Fruit fly (Drosophila melanogaster) whole organism, embryonic: ENCODE measurements around the gene SdhC.

ENCODE experiments used
- Antp ChIP-seq: fragments of 200-800 bp; sonication (Bioruptor generic); optimal IDR thresholded peaks from 3 replicates; lab custom pipeline; 2016; ENCODE audit warnings: missing biosample characterization, missing genetic modification characterization
- BEAF-32 ChIP-seq: fragments of 200-800 bp; sonication (Bioruptor generic); optimal IDR thresholded peaks from 3 replicates; lab custom pipeline; 2017; ENCODE audit warnings: missing biosample characterization, missing genetic modification characterization, mild to moderate bottlenecking, moderate library complexity, missing genetic modification reagents
- CG10209 ChIP-seq: fragments of 200-800 bp; sonication (Bioruptor generic); optimal IDR thresholded peaks from 3 replicates; lab custom pipeline; 2017; ENCODE audit warnings: missing biosample characterization, mild to moderate bottlenecking, missing genetic modification characterization, missing genetic modification reagents
- CG12104 ChIP-seq: fragments of 200-800 bp; sonication (Bioruptor generic); optimal IDR thresholded peaks from 3 replicates; lab custom pipeline; 2016; ENCODE audit warnings: missing biosample characterization, missing genetic modification characterization
- CG14710 ChIP-seq: fragments of 200-800 bp; sonication (Bioruptor generic); optimal IDR thresholded peaks from 3 replicates; lab custom pipeline; 2019; ENCODE audit warnings: missing biosample characterization, mild to moderate bottlenecking, missing genetic modification characterization, moderate library complexity
- CG17802 ChIP-seq: fragments of 200-800 bp; sonication (Bioruptor generic); optimal IDR thresholded peaks from 2 replicates; lab custom pipeline; 2018; ENCODE audit warnings: missing biosample characterization, mild to moderate bottlenecking, missing genetic modification characterization, moderate library complexity
- CG32767 ChIP-seq: fragments of 200-800 bp; sonication (Bioruptor generic); IDR thresholded peaks from 2 replicates; pipeline ENCODE4 v1.3.6; 2022; ENCODE audit warnings: missing biosample characterization, missing genetic modification characterization
- CG3407 ChIP-seq: fragments of 200-800 bp; sonication (Bioruptor generic); optimal IDR thresholded peaks from 2 replicates; lab custom pipeline; 2018; ENCODE audit warnings: missing biosample characterization, mild to moderate bottlenecking, missing genetic modification characterization
- CG4360 ChIP-seq: fragments of 200-800 bp; sonication (Bioruptor generic); IDR thresholded peaks from 2 replicates; pipeline ENCODE4 v1.3.6; 2022; ENCODE audit warnings: missing biosample characterization, missing genetic modification characterization
- CG6813 ChIP-seq: fragments of 200-800 bp; sonication (Bioruptor generic); optimal IDR thresholded peaks from 2 replicates; lab custom pipeline; 2017; ENCODE audit warnings: missing biosample characterization, missing genetic modification characterization, mild to moderate bottlenecking, moderate library complexity, missing genetic modification reagents
- CG6854 ChIP-seq: fragments of 200-800 bp; sonication (Bioruptor generic); optimal IDR thresholded peaks from 3 replicates; lab custom pipeline; 2017; ENCODE audit warnings: missing biosample characterization, mild to moderate bottlenecking, missing genetic modification characterization
- CG9437 ChIP-seq: fragments of 200-800 bp; sonication (Bioruptor generic); optimal IDR thresholded peaks from 2 replicates; lab custom pipeline; 2018; ENCODE audit warnings: missing biosample characterization, mild to moderate bottlenecking, missing genetic modification characterization
- CG9727 ChIP-seq: fragments of 200-800 bp; sonication (Bioruptor generic); optimal IDR thresholded peaks from 3 replicates; lab custom pipeline; 2017; ENCODE audit warnings: missing biosample characterization, mild to moderate bottlenecking, missing genetic modification characterization
- CG9817 ChIP-seq: fragments of 200-800 bp; sonication (Bioruptor generic); optimal IDR thresholded peaks from 2 replicates; lab custom pipeline; 2018; ENCODE audit warnings: missing biosample characterization, mild to moderate bottlenecking, missing genetic modification characterization, moderate library complexity
- CkIIα-i1 ChIP-seq: fragments of 200-800 bp; sonication (Bioruptor generic); IDR thresholded peaks from 2 replicates; pipeline ENCODE4 v1.3.6; 2022; ENCODE audit warnings: missing biosample characterization, missing genetic modification characterization
- Dad ChIP-seq: fragments of 200-800 bp; sonication (Bioruptor generic); optimal IDR thresholded peaks from 3 replicates; lab custom pipeline; 2016; ENCODE audit warnings: missing biosample characterization, missing genetic modification characterization
- Doc3 ChIP-seq: fragments of 200-800 bp; sonication (Bioruptor generic); IDR thresholded peaks from 3 replicates; pipeline ENCODE4 v1.3.6; 2022; ENCODE audit warnings: missing biosample characterization, missing genetic modification characterization; ENCODE audit not compliant: partially characterized antibody
- HLH3B ChIP-seq: fragments of 200-800 bp; sonication (Bioruptor generic); IDR thresholded peaks from 2 replicates; pipeline ENCODE4 v1.3.6; 2022; ENCODE audit warnings: missing biosample characterization, missing genetic modification characterization
- HLH54F ChIP-seq: fragments of 200-800 bp; sonication (Bioruptor generic); optimal IDR thresholded peaks from 3 replicates; lab custom pipeline; 2016; ENCODE audit warnings: missing biosample characterization, missing genetic modification characterization
- Hr3 ChIP-seq: fragments of 200-800 bp; sonication (Bioruptor generic); optimal IDR thresholded peaks from 3 replicates; lab custom pipeline; 2016; ENCODE audit warnings: missing biosample characterization, missing genetic modification characterization
- Hr51 ChIP-seq, 2 experiments: fragments of 200-800 bp; sonication (Bioruptor generic); optimal IDR thresholded peaks; 2 replicates in 1 of 2; 3 replicates in 1 of 2; lab custom pipeline; 2016 to 2018; ENCODE audit warnings: missing biosample characterization in 2 of 2, missing genetic modification characterization in 2 of 2, mild to moderate bottlenecking in 1 of 2, moderate library complexity in 1 of 2
- Max ChIP-seq: fragments of 200-800 bp; sonication (Bioruptor generic); optimal IDR thresholded peaks from 2 replicates; lab custom pipeline; 2016; ENCODE audit warnings: missing biosample characterization, mild to moderate bottlenecking, missing genetic modification characterization
- Meics ChIP-seq: fragments of 200-800 bp; sonication (Bioruptor generic); optimal IDR thresholded peaks from 2 replicates; lab custom pipeline; 2017; ENCODE audit warnings: missing biosample characterization, mild to moderate bottlenecking, missing genetic modification characterization
- Oli ChIP-seq: fragments of 200-800 bp; sonication (Bioruptor generic); optimal IDR thresholded peaks from 2 replicates; lab custom pipeline; 2018; ENCODE audit warnings: missing biosample characterization, mild to moderate bottlenecking, missing genetic modification characterization, moderate library complexity
- ac ChIP-seq: fragments of 200-800 bp; sonication (Bioruptor generic); optimal IDR thresholded peaks from 3 replicates; lab custom pipeline; 2017; ENCODE audit warnings: missing biosample characterization, mild to moderate bottlenecking, missing genetic modification characterization
- ase ChIP-seq: fragments of 200-800 bp; sonication (Bioruptor generic); IDR thresholded peaks from 3 replicates; pipeline ENCODE4 v1.3.6; 2022; ENCODE audit warnings: missing biosample characterization, missing genetic modification characterization
- ash1 ChIP-seq: fragments of 200-800 bp; sonication (Bioruptor generic); optimal IDR thresholded peaks from 2 replicates; lab custom pipeline; 2018; ENCODE audit warnings: missing biosample characterization, mild to moderate bottlenecking, missing genetic modification characterization
- crp ChIP-seq, 2 experiments: fragments of 200-800 bp; sonication (Bioruptor generic); optimal IDR thresholded peaks; 2 replicates in 1 of 2; 3 replicates in 1 of 2; lab custom pipeline; 2017; ENCODE audit warnings: missing biosample characterization in 2 of 2, missing genetic modification characterization in 2 of 2, mild to moderate bottlenecking in 1 of 2, moderate library complexity in 1 of 2
- dm ChIP-seq: fragments of 200-800 bp; sonication (Bioruptor generic); optimal IDR thresholded peaks from 3 replicates; lab custom pipeline; 2016; ENCODE audit warnings: missing biosample characterization, missing genetic modification characterization
- dmrt99B ChIP-seq: fragments of 200-800 bp; sonication (Bioruptor generic); optimal IDR thresholded peaks from 2 replicates; lab custom pipeline; 2018; ENCODE audit warnings: missing biosample characterization, mild to moderate bottlenecking, missing genetic modification characterization, moderate library complexity
- dpn ChIP-seq, 2 experiments: fragments of 200-800 bp; sonication (Bioruptor generic); optimal IDR thresholded peaks; 3 replicates each; lab custom pipeline; 2016; ENCODE audit warnings: missing biosample characterization in 2 of 2, missing genetic modification characterization in 2 of 2
- ftz-f1 ChIP-seq: fragments of 200-800 bp; sonication (Bioruptor generic); optimal IDR thresholded peaks from 2 replicates; lab custom pipeline; 2016; ENCODE audit warnings: missing biosample characterization, missing genetic modification characterization
- gce ChIP-seq: fragments of 200-800 bp; sonication (Bioruptor generic); IDR thresholded peaks from 3 replicates; pipeline ENCODE4 v1.3.6; 2022; ENCODE audit warnings: missing biosample characterization, missing genetic modification characterization
- gcm2 ChIP-seq: fragments of 200-800 bp; sonication (Bioruptor generic); optimal IDR thresholded peaks from 2 replicates; lab custom pipeline; 2016; ENCODE audit warnings: missing biosample characterization, missing genetic modification characterization
- gsb ChIP-seq: fragments of 200-800 bp; sonication (Bioruptor generic); IDR thresholded peaks from 2 replicates; pipeline ENCODE4 v1.3.6; 2022; ENCODE audit warnings: missing biosample characterization, missing genetic modification characterization
- jigr1 ChIP-seq: fragments of 200-800 bp; sonication (Bioruptor generic); IDR thresholded peaks from 3 replicates; pipeline ENCODE4 v1.3.6; 2022; ENCODE audit warnings: missing biosample characterization, missing genetic modification characterization
- lab ChIP-seq: fragments of 200-800 bp; sonication (Bioruptor generic); optimal IDR thresholded peaks from 3 replicates; lab custom pipeline; 2017; ENCODE audit warnings: missing biosample characterization, missing genetic modification characterization, mild to moderate bottlenecking, moderate library complexity, missing genetic modification reagents
- nerfin-1 ChIP-seq: fragments of 200-800 bp; sonication (Bioruptor generic); optimal IDR thresholded peaks from 3 replicates; lab custom pipeline; 2019; ENCODE audit warnings: missing biosample characterization, mild to moderate bottlenecking, missing genetic modification characterization, moderate library complexity
- pan ChIP-seq, 4 experiments: fragments of >200 bp in 3 of 4; fragments of 200-800 bp in 1 of 4; sonication (Bioruptor generic) in 1 of 4; optimal IDR thresholded peaks in 3 of 4; IDR thresholded peaks in 1 of 4; 2 replicates each; pipeline versions ENCODE4 v1.3.6 to Lab custom; 2017 to 2022; ENCODE audit warnings: missing biosample characterization in 2 of 4, missing genetic modification characterization in 2 of 4, mixed read lengths in 1 of 4
- pho ChIP-seq: fragments of 200-800 bp; sonication (Bioruptor generic); optimal IDR thresholded peaks from 2 replicates; lab custom pipeline; 2016; ENCODE audit warnings: missing biosample characterization, missing genetic modification characterization
- phol ChIP-seq: fragments of 200-800 bp; sonication (Bioruptor generic); optimal IDR thresholded peaks from 3 replicates; lab custom pipeline; 2018; ENCODE audit warnings: missing biosample characterization, mild to moderate bottlenecking, missing genetic modification characterization, moderate library complexity
- sima ChIP-seq: fragments of 200-800 bp; sonication (Bioruptor generic); optimal IDR thresholded peaks from 2 replicates; lab custom pipeline; 2016; ENCODE audit warnings: missing biosample characterization, missing genetic modification characterization
- sr ChIP-seq: fragments of 200-800 bp; sonication (Bioruptor generic); IDR thresholded peaks from 3 replicates; pipeline ENCODE4 v1.3.6; 2022; ENCODE audit warnings: missing biosample characterization, missing genetic modification characterization
- tll ChIP-seq, 2 experiments: fragments of 200-800 bp in 1 of 2; fragments of >200 bp in 1 of 2; sonication (Bioruptor generic) in 1 of 2; optimal IDR thresholded peaks; 2 replicates each; lab custom pipeline; 2017 to 2019; ENCODE audit warnings: missing biosample characterization in 2 of 2, missing genetic modification characterization in 2 of 2, mild to moderate bottlenecking in 1 of 2, moderate library complexity in 1 of 2
- twi ChIP-seq: fragments of 200-800 bp; optimal IDR thresholded peaks from 2 replicates; lab custom pipeline; 2019; ENCODE audit warnings: missing biosample characterization, mild to moderate bottlenecking, missing genetic modification characterization, moderate library complexity
- zf30C ChIP-seq: fragments of 200-800 bp; sonication (Bioruptor generic); optimal IDR thresholded peaks from 3 replicates; lab custom pipeline; 2018; ENCODE audit warnings: missing biosample characterization, mild to moderate bottlenecking, missing genetic modification characterization

SdhC gene

dm6 chr3R:11222587-11222986 is 12.9 kb upstream of the SdhC start:
- TF ChIP-seq phol (tag; lab: Kevin White, UChicago), result peak; percentile 92
- no peak for TF ChIP-seq gcm2 (GFP tag; lab: Kevin White, UChicago)
- peak; percentile 17 for TF ChIP-seq twi (tag; lab: Kevin White, UChicago)
- no peak for TF ChIP-seq CG9817 (tag; lab: Kevin White, UChicago)
- TF ChIP-seq CG4360 (GFP tag; lab: Robert Waterston, UW), result peak; percentile 12; the same call in 1 of the 2 replicates
- peak; percentile 56; the same call in 1 of the 2 replicates for TF ChIP-seq CG32767 (GFP tag; lab: Robert Waterston, UW)
- TF ChIP-seq CG6854, result no peak
- TF ChIP-seq CG17802 (tag; lab: Kevin White, UChicago), result no peak
- TF ChIP-seq Hr3 (GFP tag; lab: Kevin White, UChicago), result no peak
- TF ChIP-seq Hr51 (GFP tag; optimal IDR thresholded peaks at IDR 0.05; lab: Kevin White, UChicago), result no peak
- no peak for TF ChIP-seq pan (optimal IDR thresholded peaks at IDR 0.05; lab: Kevin White, UChicago)
- no peak for TF ChIP-seq pan (GFP tag; optimal IDR thresholded peaks at IDR 0.05 in 1 of 2, IDR thresholded peaks at IDR 0.05 in 1 of 2)
- no peak for TF ChIP-seq nerfin-1 (tag; lab: Kevin White, UChicago)
- no peak for TF ChIP-seq dpn (GFP tag; optimal IDR thresholded peaks at IDR 0.05; lab: Kevin White, UChicago)
- TF ChIP-seq pho (GFP tag; lab: Kevin White, UChicago), result no peak
- TF ChIP-seq CG10209, result no peak
- no peak for TF ChIP-seq Doc3 (GFP tag; lab: Robert Waterston, UW)
- TF ChIP-seq CG12104 (GFP tag; lab: Kevin White, UChicago), result no peak
- peak; percentile 50 for TF ChIP-seq dm (GFP tag; lab: Kevin White, UChicago)

dm6 chr3R:11221437-11222230 is 12.0 kb upstream of the SdhC start, which contains the start of the genes CG6693 and RpL3:
Gene CG6693, minus strand, starts transcription at chr3R:11221639.
Gene RpL3, plus strand, starts transcription at chr3R:11221894.
- TF ChIP-seq lab (GFP tag; lab: Kevin White, UChicago) (peak; percentile 92), jigr1 (no peak), ash1 (GFP tag; lab: Kevin White, UChicago) (peak; percentile 83), CG6813 (GFP tag; lab: Kevin White, UChicago) (peak; percentile 90), CG9437 (GFP tag; lab: Kevin White, UChicago) (peak; percentile 45), gce (peak; percentile 84), gcm2 (GFP tag; lab: Kevin White, UChicago) (peak; percentile 66), Oli (tag; lab: Kevin White, UChicago) (peak; percentile 67), ftz-f1 (no peak), BEAF-32 (GFP tag; lab: Kevin White, UChicago) (peak; percentile 61), crp (GFP tag; optimal IDR thresholded peaks at IDR 0.05; lab: Kevin White, UChicago) (peak in 1 of 2 experiments; percentile 34), zf30C (GFP tag; lab: Kevin White, UChicago) (no peak), CG14710 (peak; percentile 91), CG9727 (GFP tag; lab: Kevin White, UChicago) (peak; percentile 77), CkIIα-i1 (GFP tag; lab: Robert Waterston, UW) (peak; percentile 39; the same call in 1 of the 2 replicates), CG3407 (GFP tag; lab: Kevin White, UChicago) (peak; percentile 73), HLH3B (peak; percentile 67; the same call in 1 of the 2 replicates), ase (GFP tag; lab: Robert Waterston, UW) (peak; percentile 43; the same call in 1 of the 3 replicates), Max (GFP tag; lab: Kevin White, UChicago) (peak; percentile 86), HLH54F (GFP tag; lab: Kevin White, UChicago) (peak; percentile 53), tll (GFP tag; optimal IDR thresholded peaks at IDR 0.05; lab: Kevin White, UChicago) (no peak), gsb (GFP tag; lab: Robert Waterston, UW) (peak; percentile 47; the same call in 1 of the 2 replicates), Meics (GFP tag; lab: Kevin White, UChicago) (peak; percentile 87), sr (GFP tag; lab: Robert Waterston, UW) (peak; percentile 67; the same call in 2 of the 3 replicates), dmrt99B (tag; lab: Kevin White, UChicago) (peak; percentile 68), ac (GFP tag; lab: Kevin White, UChicago) (peak; percentile 66), Antp (no peak), sima (GFP tag; lab: Kevin White, UChicago) (no peak), Dad (GFP tag; lab: Kevin White, UChicago) (peak; percentile 73), CG17802 (tag; lab: Kevin White, UChicago) (peak; percentile 23)
